Worm (Caenorhabditis elegans) whole organism, late embryonic: Measurements from ENCODE around the gene chtb-3.

Source experiments
- Y22D7AL.16 ChIP-seq: sonication (generic microtip); optimal IDR thresholded peaks from 2 replicates; lab custom pipeline; 2016; ENCODE audit warnings: missing genetic modification characterization, missing compliant biosample characterization
- tbx-7 ChIP-seq: sonication (generic microtip); optimal IDR thresholded peaks from 2 replicates; lab custom pipeline; 2016; ENCODE audit warnings: missing genotype, missing genetic modification characterization, missing compliant biosample characterization
- unc-3 ChIP-seq, 2 experiments: fragments of 200-800 bp in 1 of 2; sonication (Bioruptor generic) in 1 of 2; sonication (generic microtip) in 1 of 2; conservative IDR thresholded peaks in 1 of 2; optimal IDR thresholded peaks in 1 of 2; 2 replicates each; pipeline versions ENCODE4 v1.3.6 to Lab custom; 2016 to 2022; ENCODE audit warnings: missing compliant biosample characterization in 2 of 2, missing genetic modification characterization in 2 of 2, missing genetic modification reagents in 1 of 2

DNA sequence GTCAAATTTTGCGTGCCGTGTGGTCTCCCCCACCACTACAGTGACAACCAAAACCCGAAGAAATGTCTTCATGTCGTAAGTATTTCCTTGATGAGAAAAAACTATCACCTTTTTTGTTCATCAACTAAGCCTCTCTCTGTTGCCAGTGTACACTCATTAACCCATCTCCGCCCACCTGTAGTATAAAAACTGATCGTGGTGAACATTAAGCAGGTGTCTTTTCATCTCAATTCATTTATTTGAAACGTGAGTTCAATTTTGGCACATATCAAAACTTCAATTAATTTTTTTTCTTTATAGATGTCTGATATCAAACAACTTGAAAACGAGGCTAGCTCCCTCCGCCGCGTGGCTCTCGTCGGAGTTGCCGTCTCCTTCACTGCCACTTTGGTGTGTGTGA lies 12.0 kb upstream of the chtb-3 start, which contains the start of gene col-170:
- TF ChIP-seq unc-3 (GFP tag; conservative IDR thresholded peaks at IDR 0.05; lab: Robert Waterston, UW) (no peak), unc-3 (tag; optimal IDR thresholded peaks at IDR 0.05; lab: Kevin White, UChicago) (no peak), tbx-7 (no peak), Y22D7AL.16 (tag; lab: Kevin White, UChicago) (no peak)
